Worm (Caenorhabditis elegans): Measurements from ENCODE around the gene R02E4.1.
A peak's percentile ranks its signal among the peaks of the same experiment; 100 is the strongest.

R02E4.1 gene

ce11 chrX:4102075-4102598, 2.2 kb downstream of the R02E4.1 start, which contains the start of gene R02E4.3 (continued):
- TF ChIP-seq unc-62 (GFP tag; optimal IDR thresholded peaks at IDR 0.05) (no peak), ztf-4 (tag; optimal IDR thresholded peaks at IDR 0.05) (no peak), aly-2 (tag; optimal IDR thresholded peaks at IDR 0.05) (no peak)

- TF ChIP-seq unc-55 (GFP tag; optimal IDR thresholded peaks at IDR 0.05) = no peak
- TF ChIP-seq ztf-4 (tag; optimal IDR thresholded peaks at IDR 0.05) = no peak
- TF ChIP-seq sem-4 (tag; optimal IDR thresholded peaks at IDR 0.05) = no peak
- TF ChIP-seq unc-39 (tag; optimal IDR thresholded peaks at IDR 0.05) = no peak
- TF ChIP-seq R02D3.7 (tag; optimal IDR thresholded peaks at IDR 0.05) = no peak
- peak; percentile 52 for TF ChIP-seq ama-1 (optimal IDR thresholded peaks at IDR 0.05)
Observed at ce11 chrX:4101213-4101612, 3.1 kb downstream of the R02E4.1 start.

ce11 chrX:4100473-4100872, 3.9 kb downstream of the R02E4.1 start, which contains the start of gene clh-4:
Gene clh-4 (minus strand): TSS chrX:4100573.
- TF ChIP-seq Y55F3AM.14 (GFP tag; optimal IDR thresholded peaks at IDR 0.05) = no peak

ce11 chrX:4094979-4095378, 9.4 kb downstream of the R02E4.1 start:
- TF ChIP-seq unc-55 (GFP tag; optimal IDR thresholded peaks at IDR 0.05) (peak; percentile 0), egl-27 (tag; optimal IDR thresholded peaks at IDR 0.05) (no peak), mab-5 (tag; optimal IDR thresholded peaks at IDR 0.05) (peak; percentile 61), nhr-21 (tag; optimal IDR thresholded peaks at IDR 0.05) (no peak), ztf-4 (tag; optimal IDR thresholded peaks at IDR 0.05) (no peak), nhr-77 (tag; optimal IDR thresholded peaks at IDR 0.05) (no peak), elt-3 (tag; optimal IDR thresholded peaks at IDR 0.05) (no peak), sma-9 (GFP tag; optimal IDR thresholded peaks at IDR 0.05) (no peak), sma-9 (tag; optimal IDR thresholded peaks at IDR 0.05) (no peak), aly-2 (tag; optimal IDR thresholded peaks at IDR 0.05) (no peak), mdl-1 (tag; optimal IDR thresholded peaks at IDR 0.05) (no peak), nhr-6 (tag; optimal IDR thresholded peaks at IDR 0.05) (no peak), nhr-10 (tag; optimal IDR thresholded peaks at IDR 0.05) (no peak), unc-62 (GFP tag; optimal IDR thresholded peaks at IDR 0.05) (no peak), dmd-4 (tag; optimal IDR thresholded peaks at IDR 0.05) (no peak), R02D3.7 (tag; optimal IDR thresholded peaks at IDR 0.05) (no peak), ztf-1 (GFP tag; conservative IDR thresholded peaks at IDR 0.05) (no peak)

ce11 chrX:4088943-4089342, 15.4 kb downstream of the R02E4.1 start:
- no peak for TF ChIP-seq zag-1 (tag; optimal IDR thresholded peaks at IDR 0.05)
- peak; percentile 6 for TF ChIP-seq unc-55 (GFP tag; optimal IDR thresholded peaks at IDR 0.05)
- no peak for TF ChIP-seq C34F6.9 (tag; optimal IDR thresholded peaks at IDR 0.05)
- no peak for TF ChIP-seq F13H6.1 (tag; optimal IDR thresholded peaks at IDR 0.05)
- TF ChIP-seq mdl-1 (tag; optimal IDR thresholded peaks at IDR 0.05) = no peak

- TF ChIP-seq nhr-11 (tag; optimal IDR thresholded peaks at IDR 0.05) = no peak
- TF ChIP-seq skn-1 (tag; optimal IDR thresholded peaks at IDR 0.05) = no peak
- no peak for TF ChIP-seq unc-55 (GFP tag; optimal IDR thresholded peaks at IDR 0.05)
- TF ChIP-seq lin-39 (tag; optimal IDR thresholded peaks at IDR 0.05) = no peak
- TF ChIP-seq mdl-1 (tag; optimal IDR thresholded peaks at IDR 0.05) = no peak
- no peak for TF ChIP-seq zag-1 (tag; optimal IDR thresholded peaks at IDR 0.05)
- TF ChIP-seq ZK546.5 (tag; optimal IDR thresholded peaks at IDR 0.05) = no peak
- TF ChIP-seq lsy-2 (tag; optimal IDR thresholded peaks at IDR 0.05) = no peak
- no peak for TF ChIP-seq unc-39 (tag; optimal IDR thresholded peaks at IDR 0.05)
- TF ChIP-seq nhr-23 (tag; optimal IDR thresholded peaks at IDR 0.05) = no peak
- no peak for TF ChIP-seq crh-2 (tag; optimal IDR thresholded peaks at IDR 0.05)
- no peak for TF ChIP-seq sma-9 (GFP tag; optimal IDR thresholded peaks at IDR 0.05)
- TF ChIP-seq sma-9 (tag; optimal IDR thresholded peaks at IDR 0.05) = no peak
- TF ChIP-seq nhr-129 (tag; optimal IDR thresholded peaks at IDR 0.05) = no peak
Observed at ce11 chrX:4085489-4085888, 18.8 kb downstream of the R02E4.1 start.

- TF ChIP-seq alr-1 (tag; optimal IDR thresholded peaks at IDR 0.05) = no peak
Observed at ce11 chrX:4079264-4079663, 25.1 kb downstream of the R02E4.1 start, which contains the start of gene T06F4.1. Gene T06F4.1 (minus strand): TSS chrX:4079364.
